Worm (Caenorhabditis elegans) whole organism, late embryonic: ENCODE data around the gene F43C11.7.

Source experiments
- K09A11.1 ChIP-seq: sonication (generic microtip); optimal IDR thresholded peaks from 2 replicates; lab custom pipeline; 2017; ENCODE audit warnings: antibody characterized with exemption, mild to moderate bottlenecking, missing genetic modification characterization, missing compliant biosample characterization; ENCODE audit not compliant: insufficient read depth
- Y22D7AL.16 ChIP-seq: sonication (generic microtip); optimal IDR thresholded peaks from 2 replicates; lab custom pipeline; 2016; ENCODE audit warnings: missing genetic modification characterization, missing compliant biosample characterization
- ahr-1 ChIP-seq: sonication (generic microtip); optimal IDR thresholded peaks from 2 replicates; lab custom pipeline; 2016; ENCODE audit warnings: missing genetic modification characterization, missing compliant biosample characterization
- ets-4 ChIP-seq: sonication (generic microtip); optimal IDR thresholded peaks from 2 replicates; lab custom pipeline; 2016; ENCODE audit warnings: missing genetic modification characterization, missing compliant biosample characterization
- fkh-10 ChIP-seq: fragments of 150-350 bp; optimal IDR thresholded peaks from 2 replicates; lab custom pipeline; 2014; ENCODE audit warnings: missing biosample characterization, missing genetic modification reagents, missing genetic modification characterization
- lim-6 ChIP-seq: sonication (generic microtip); optimal IDR thresholded peaks from 2 replicates; lab custom pipeline; 2016; ENCODE audit warnings: missing genetic modification characterization, missing compliant biosample characterization
- nhr-11 ChIP-seq: fragments of 150-350 bp; optimal IDR thresholded peaks from 2 replicates; lab custom pipeline; 2014; ENCODE audit warnings: missing biosample characterization, missing genetic modification characterization
- pqm-1 ChIP-seq: sonication (generic microtip); optimal IDR thresholded peaks from 2 replicates; lab custom pipeline; 2016; ENCODE audit warnings: missing genetic modification characterization, missing compliant biosample characterization
- tbx-7 ChIP-seq: sonication (generic microtip); optimal IDR thresholded peaks from 2 replicates; lab custom pipeline; 2016; ENCODE audit warnings: missing genotype, missing genetic modification characterization, missing compliant biosample characterization
- unc-55 ChIP-seq: sonication (generic microtip); optimal IDR thresholded peaks from 2 replicates; lab custom pipeline; 2017; ENCODE audit warnings: missing biosample characterization, missing genetic modification reagents, missing genetic modification characterization

DNA sequence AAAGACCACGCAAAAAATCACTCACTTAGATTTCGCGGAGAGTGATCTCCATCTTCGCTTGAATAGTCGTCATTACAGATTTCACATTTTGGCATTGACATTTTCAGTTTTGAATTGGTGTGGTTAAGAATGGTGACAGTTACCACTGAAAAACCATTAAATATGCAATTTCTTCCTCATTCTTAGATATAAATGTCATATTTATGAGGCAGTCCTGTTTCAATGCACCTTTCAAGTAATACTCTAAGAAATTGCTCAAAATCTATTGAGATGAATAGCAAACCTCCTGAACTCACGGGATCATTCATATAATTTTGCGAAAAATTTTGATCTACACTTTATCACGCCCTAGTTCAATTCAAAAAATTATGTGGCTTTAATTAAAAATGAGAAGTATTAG lies 43.7 kb upstream of the F43C11.7 start, which contains the start of gene K09F6.7:
- TF ChIP-seq ahr-1 (tag; lab: Kevin White, UChicago) (no peak), unc-55 (GFP tag; lab: Kevin White, UChicago) (no peak), ets-4 (no peak), pqm-1 (no peak), Y22D7AL.16 (no peak), fkh-10 (GFP tag; lab: Kevin White, UChicago) (no peak), lim-6 (tag; lab: Kevin White, UChicago) (no peak), tbx-7 (tag; lab: Kevin White, UChicago) (no peak), nhr-11 (tag; lab: Kevin White, UChicago) (no peak), K09A11.1 (tag; lab: Kevin White, UChicago) (no peak)
